Worm (Caenorhabditis elegans) whole organism, L1 larva: Measurements from ENCODE around the gene cey-1.

Experiments
- F16B12.6 ChIP-seq: fragments of 150-350 bp; optimal IDR thresholded peaks from 2 replicates; lab custom pipeline; 2014; ENCODE audit warnings: missing biosample characterization, missing genetic modification characterization
- elt-3 ChIP-seq, 6 experiments: fragments of 150-350 bp in 1 of 6; sonication (generic microtip); optimal IDR thresholded peaks; 2 replicates each; lab custom pipeline; 2017 to 2018; ENCODE audit warnings: missing biosample characterization in 6 of 6, missing genetic modification characterization in 6 of 6, inconsistent platforms in 1 of 6
- fos-1 ChIP-seq: fragments of 150-350 bp; optimal IDR thresholded peaks from 2 replicates; lab custom pipeline; 2014; ENCODE audit warnings: missing biosample characterization, missing genetic modification characterization
- lin-35 ChIP-seq, 2 experiments: fragments of 150-350 bp; optimal IDR thresholded peaks; 2 replicates each; lab custom pipeline; 2014; ENCODE audit warnings: missing biosample characterization in 2 of 2, missing genetic modification characterization in 2 of 2, missing genetic modification reagents in 2 of 2
- nhr-11 ChIP-seq: fragments of 150-350 bp; optimal IDR thresholded peaks from 2 replicates; lab custom pipeline; 2014; ENCODE audit warnings: missing biosample characterization, missing genetic modification characterization
- nhr-237 ChIP-seq: fragments of 150-350 bp; optimal IDR thresholded peaks from 2 replicates; lab custom pipeline; 2014; ENCODE audit warnings: missing biosample characterization, missing genetic modification characterization

ce11 chrII:11016435-11016834 lies 24.6 kb downstream of the cey-1 start:
- TF ChIP-seq F16B12.6 = no peak
- no peak for TF ChIP-seq elt-3 (tag; optimal IDR thresholded peaks at IDR 0.05; lab: Kevin White, UChicago)
- TF ChIP-seq nhr-11 (tag; lab: Kevin White, UChicago) = no peak
- no peak for TF ChIP-seq nhr-237 (tag; lab: Kevin White, UChicago)
- no peak for TF ChIP-seq fos-1 (tag; lab: Kevin White, UChicago)
- no peak for TF ChIP-seq lin-35 (GFP tag; optimal IDR thresholded peaks at IDR 0.05; lab: Kevin White, UChicago)
